Fruit fly (Drosophila melanogaster) whole organism, embryonic: ENCODE measurements around the gene CG43731.
A peak's percentile ranks its signal among the peaks of the same experiment; 100 is the strongest.

ENCODE experiments used
- Atf6 ChIP-seq: fragments of 200-800 bp; sonication (Bioruptor generic); IDR thresholded peaks from 2 replicates; pipeline ENCODE4 v1.3.6; 2022; ENCODE audit warnings: missing biosample characterization, missing genetic modification characterization
- BEAF-32 ChIP-seq: fragments of 200-800 bp; sonication (Bioruptor generic); optimal IDR thresholded peaks from 3 replicates; lab custom pipeline; 2017; ENCODE audit warnings: missing biosample characterization, missing genetic modification characterization, mild to moderate bottlenecking, moderate library complexity, missing genetic modification reagents
- CG10147 ChIP-seq: fragments of 200-800 bp; sonication (Bioruptor generic); optimal IDR thresholded peaks from 2 replicates; lab custom pipeline; 2019; ENCODE audit warnings: missing biosample characterization, mild to moderate bottlenecking, missing genetic modification characterization, moderate library complexity
- CG10321 ChIP-seq: fragments of 200-800 bp; sonication (Bioruptor generic); IDR thresholded peaks from 2 replicates; pipeline ENCODE4 v1.3.6; 2022; ENCODE audit warnings: missing biosample characterization, missing genetic modification characterization
- CG10565 ChIP-seq: fragments of 200-800 bp; sonication (Bioruptor generic); optimal IDR thresholded peaks from 3 replicates; lab custom pipeline; 2016; ENCODE audit warnings: missing biosample characterization, mild to moderate bottlenecking, missing genetic modification characterization
- CG1233 ChIP-seq: fragments of 200-800 bp; sonication (Bioruptor generic); optimal IDR thresholded peaks from 4 replicates; lab custom pipeline; 2018; ENCODE audit warnings: missing biosample characterization, mild to moderate bottlenecking, missing genetic modification characterization
- CG14441 ChIP-seq: fragments of 200-800 bp; sonication (Bioruptor generic); IDR thresholded peaks from 2 replicates; pipeline ENCODE4 v1.3.6; 2022; ENCODE audit warnings: missing biosample characterization, missing genetic modification characterization
- CG1529 ChIP-seq: fragments of 200-800 bp; sonication (Bioruptor generic); optimal IDR thresholded peaks from 3 replicates; lab custom pipeline; 2018; ENCODE audit warnings: missing biosample characterization, missing genetic modification characterization
- CG1602 ChIP-seq: fragments of 200-800 bp; sonication (Bioruptor generic); optimal IDR thresholded peaks from 3 replicates; lab custom pipeline; 2016; ENCODE audit warnings: missing biosample characterization, missing genetic modification characterization
- CG16813 ChIP-seq: fragments of 200-800 bp; sonication (Bioruptor generic); IDR thresholded peaks from 3 replicates; pipeline ENCODE4 v1.3.6; 2022; ENCODE audit warnings: missing biosample characterization, missing genetic modification characterization; ENCODE audit not compliant: partially characterized antibody
- CG17361 ChIP-seq: fragments of 200-800 bp; sonication (Bioruptor generic); IDR thresholded peaks from 3 replicates; pipeline ENCODE4 v1.3.6; 2022; ENCODE audit warnings: missing biosample characterization, missing genetic modification characterization
- CG17568 ChIP-seq: fragments of 200-800 bp; sonication (Bioruptor generic); optimal IDR thresholded peaks from 2 replicates; lab custom pipeline; 2018; ENCODE audit warnings: missing biosample characterization, mild to moderate bottlenecking, missing genetic modification characterization, moderate library complexity
- CG2120 ChIP-seq: fragments of 200-800 bp; sonication (Bioruptor generic); optimal IDR thresholded peaks from 3 replicates; lab custom pipeline; 2016; ENCODE audit warnings: missing biosample characterization, missing genetic modification characterization
- CG30431 ChIP-seq: fragments of 200-800 bp; sonication (Bioruptor generic); optimal IDR thresholded peaks from 2 replicates; lab custom pipeline; 2017; ENCODE audit warnings: missing biosample characterization, missing genetic modification characterization
- CG32772 ChIP-seq: fragments of 200-800 bp; sonication (Bioruptor generic); IDR thresholded peaks from 2 replicates; pipeline ENCODE4 v1.3.6; 2022; ENCODE audit warnings: missing biosample characterization, missing genetic modification characterization
- CG4282 ChIP-seq: fragments of 200-800 bp; sonication (Bioruptor generic); optimal IDR thresholded peaks from 2 replicates; lab custom pipeline; 2016; ENCODE audit warnings: missing biosample characterization, missing genetic modification characterization
- CG4404 ChIP-seq: fragments of 200-800 bp; sonication (Bioruptor generic); IDR thresholded peaks from 2 replicates; pipeline ENCODE4 v1.3.6; 2022; ENCODE audit warnings: missing biosample characterization, missing genetic modification characterization
- CG4730 ChIP-seq: fragments of 200-800 bp; sonication (Bioruptor generic); IDR thresholded peaks from 2 replicates; pipeline ENCODE4 v1.3.6; 2022; ENCODE audit warnings: missing biosample characterization, missing genetic modification characterization
- CG4854 ChIP-seq: fragments of 200-800 bp; sonication (Bioruptor generic); optimal IDR thresholded peaks from 2 replicates; lab custom pipeline; 2016; ENCODE audit warnings: missing biosample characterization, missing genetic modification characterization, inconsistent platforms
- CG6654 ChIP-seq: fragments of 200-800 bp; sonication (Bioruptor generic); optimal IDR thresholded peaks from 2 replicates; lab custom pipeline; 2017; ENCODE audit warnings: missing biosample characterization, mild to moderate bottlenecking, missing genetic modification characterization
- CG6683 ChIP-seq: fragments of 200-800 bp; sonication (Bioruptor generic); optimal IDR thresholded peaks from 2 replicates; lab custom pipeline; 2017; ENCODE audit warnings: missing biosample characterization, mild to moderate bottlenecking, missing genetic modification characterization, missing genetic modification reagents
- CG7556 ChIP-seq: fragments of 200-800 bp; sonication (Bioruptor generic); optimal IDR thresholded peaks from 2 replicates; lab custom pipeline; 2017; ENCODE audit warnings: missing biosample characterization, mild to moderate bottlenecking, missing genetic modification characterization
- CG7963 ChIP-seq: fragments of 200-800 bp; sonication (Bioruptor generic); IDR thresholded peaks from 3 replicates; pipeline ENCODE4 v1.3.6; 2022; ENCODE audit warnings: missing biosample characterization, missing genetic modification characterization; ENCODE audit not compliant: partially characterized antibody
- CrebB ChIP-seq: fragments of 200-800 bp; sonication (Bioruptor generic); optimal IDR thresholded peaks from 3 replicates; lab custom pipeline; 2018; ENCODE audit warnings: missing biosample characterization, mild to moderate bottlenecking, missing genetic modification characterization
- Doc2 ChIP-seq: fragments of 200-800 bp; sonication (Bioruptor generic); IDR thresholded peaks from 2 replicates; pipeline ENCODE4 v1.3.6; 2022; ENCODE audit warnings: missing biosample characterization, missing genetic modification characterization
- Hand ChIP-seq: fragments of 200-800 bp; sonication (Bioruptor generic); optimal IDR thresholded peaks from 2 replicates; lab custom pipeline; 2017; ENCODE audit warnings: mild to moderate bottlenecking, missing biosample characterization, missing genetic modification reagents, missing genetic modification characterization
- Hmr ChIP-seq: fragments of 200-800 bp; sonication (Bioruptor generic); optimal IDR thresholded peaks from 3 replicates; lab custom pipeline; 2017; ENCODE audit warnings: mild to moderate bottlenecking, missing biosample characterization, missing genetic modification reagents, missing genetic modification characterization
- Kr ChIP-seq: fragments of 200-800 bp; sonication (Bioruptor generic); optimal IDR thresholded peaks from 2 replicates; lab custom pipeline; 2017; ENCODE audit warnings: missing biosample characterization, mild to moderate bottlenecking, missing genetic modification characterization
- Pdp1 ChIP-seq, 2 experiments: fragments of 200-800 bp; sonication (Bioruptor generic); optimal IDR thresholded peaks; 3 replicates each; lab custom pipeline; 2016; ENCODE audit warnings: missing biosample characterization in 2 of 2, missing genetic modification characterization in 2 of 2, mild to moderate bottlenecking in 1 of 2, moderate library complexity in 1 of 2
- Ptx1 ChIP-seq: fragments of 200-800 bp; sonication (Bioruptor generic); IDR thresholded peaks from 2 replicates; pipeline ENCODE4 v1.3.6; 2022; ENCODE audit warnings: missing biosample characterization, missing genetic modification characterization
- Rx ChIP-seq: fragments of 200-800 bp; sonication (Bioruptor generic); IDR thresholded peaks from 2 replicates; pipeline ENCODE4 v1.3.6; 2022; ENCODE audit warnings: missing biosample characterization, missing genetic modification characterization
- Scr ChIP-seq: fragments of 200-800 bp; sonication (Bioruptor generic); IDR thresholded peaks from 2 replicates; pipeline ENCODE4 v1.3.6; 2022; ENCODE audit warnings: missing biosample characterization, missing genetic modification characterization; ENCODE audit not compliant: partially characterized antibody
- Sox102F ChIP-seq: fragments of 200-800 bp; sonication (Bioruptor generic); optimal IDR thresholded peaks from 2 replicates; lab custom pipeline; 2018; ENCODE audit warnings: missing biosample characterization, mild to moderate bottlenecking, missing genetic modification characterization, moderate library complexity
- Stat92E ChIP-seq, 3 experiments: fragments of >200 bp in 2 of 3; fragments of 200-800 bp in 1 of 3; sonication (Bioruptor generic) in 1 of 3; optimal IDR thresholded peaks; 2 replicates each; lab custom pipeline; 2017 to 2019; ENCODE audit warnings: missing biosample characterization in 3 of 3, missing genetic modification characterization in 3 of 3, mild to moderate bottlenecking in 1 of 3, moderate library complexity in 1 of 3
- Trl ChIP-seq, 3 experiments: fragments of >200 bp in 2 of 3; fragments of 200-800 bp in 1 of 3; sonication (Bioruptor generic) in 1 of 3; optimal IDR thresholded peaks; 2 replicates in 1 of 3; 3 replicates in 2 of 3; lab custom pipeline; 2016 to 2017; ENCODE audit warnings: missing biosample characterization in 1 of 3, missing genetic modification characterization in 1 of 3
- YL-1 ChIP-seq: fragments of 200-800 bp; sonication (Bioruptor generic); optimal IDR thresholded peaks from 3 replicates; lab custom pipeline; 2017; ENCODE audit warnings: missing biosample characterization, mild to moderate bottlenecking, missing genetic modification characterization
- cad ChIP-seq: fragments of >200 bp; optimal IDR thresholded peaks from 2 replicates; lab custom pipeline; 2017; ENCODE audit warnings: missing biosample characterization, missing genetic modification characterization
- eyg ChIP-seq: fragments of 200-800 bp; sonication (Bioruptor generic); optimal IDR thresholded peaks from 3 replicates; lab custom pipeline; 2016; ENCODE audit warnings: missing biosample characterization, missing genetic modification characterization
- ind ChIP-seq: fragments of 200-800 bp; sonication (Bioruptor generic); optimal IDR thresholded peaks from 3 replicates; lab custom pipeline; 2016; ENCODE audit warnings: missing biosample characterization, missing genetic modification characterization
- odd ChIP-seq: fragments of 200-800 bp; sonication (Bioruptor generic); optimal IDR thresholded peaks from 2 replicates; lab custom pipeline; 2017; ENCODE audit warnings: missing biosample characterization, mild to moderate bottlenecking, missing genetic modification characterization
- phol ChIP-seq: fragments of 200-800 bp; sonication (Bioruptor generic); optimal IDR thresholded peaks from 3 replicates; lab custom pipeline; 2018; ENCODE audit warnings: missing biosample characterization, mild to moderate bottlenecking, missing genetic modification characterization, moderate library complexity
- pzg ChIP-seq: fragments of 200-800 bp; sonication (Bioruptor generic); optimal IDR thresholded peaks from 3 replicates; lab custom pipeline; 2018; ENCODE audit warnings: missing biosample characterization, mild to moderate bottlenecking, missing genetic modification characterization, moderate library complexity
- rib ChIP-seq: fragments of 200-800 bp; sonication (Bioruptor generic); IDR thresholded peaks from 2 replicates; pipeline ENCODE4 v1.3.6; 2022; ENCODE audit warnings: missing biosample characterization, missing genetic modification characterization
- sd ChIP-seq: fragments of 200-800 bp; sonication (Bioruptor generic); optimal IDR thresholded peaks from 3 replicates; lab custom pipeline; 2018; ENCODE audit warnings: missing biosample characterization, mild to moderate bottlenecking, missing genetic modification characterization, moderate library complexity
- seq ChIP-seq: fragments of 200-800 bp; sonication (Bioruptor generic); IDR thresholded peaks from 2 replicates; pipeline ENCODE4 v1.3.6; 2022; ENCODE audit warnings: missing biosample characterization, missing genetic modification characterization
- sna ChIP-seq: fragments of 200-800 bp; sonication (Bioruptor generic); IDR thresholded peaks from 2 replicates; pipeline ENCODE4 v1.3.6; 2022; ENCODE audit warnings: missing biosample characterization, missing genetic modification characterization; ENCODE audit not compliant: partially characterized antibody
- so ChIP-seq: fragments of 200-800 bp; sonication (Bioruptor generic); IDR thresholded peaks from 3 replicates; pipeline ENCODE4 v1.3.6; 2022; ENCODE audit warnings: missing biosample characterization, missing genetic modification characterization
- z ChIP-seq: fragments of 200-800 bp; sonication (Bioruptor generic); IDR thresholded peaks from 3 replicates; pipeline ENCODE4 v1.3.6; 2022; ENCODE audit warnings: missing biosample characterization, missing genetic modification characterization

The CG43731 gene

dm6 chr2L:19133465-19134365, 31.9 kb downstream of the CG43731 start, which contains the start of gene brat (continued):
- TF ChIP-seq CG6683 (GFP tag; lab: Kevin White, UChicago) (no peak), CG10147 (peak; percentile 13), eyg (GFP tag; lab: Kevin White, UChicago) (peak; percentile 39), CG2120 (GFP tag; lab: Kevin White, UChicago) (peak; percentile 79), Atf6 (GFP tag; lab: Robert Waterston, UW) (no peak), Scr (GFP tag; lab: Robert Waterston, UW) (peak; percentile 96), CG14441 (GFP tag; lab: Robert Waterston, UW) (no peak; the same call in 1 of the 2 replicates), CG4282 (GFP tag; lab: Kevin White, UChicago) (no peak), ind (GFP tag; lab: Kevin White, UChicago) (peak; percentile 63), BEAF-32 (GFP tag; lab: Kevin White, UChicago) (peak; percentile 96), Hmr (GFP tag; lab: Kevin White, UChicago) (peak; percentile 67), Doc2 (GFP tag; lab: Robert Waterston, UW) (no peak), Kr (GFP tag; lab: Kevin White, UChicago) (no peak), YL-1 (peak; percentile 40), sd (tag; lab: Kevin White, UChicago) (peak; percentile 99), pzg (GFP tag; lab: Kevin White, UChicago) (peak; percentile 71), CG6654 (GFP tag; lab: Kevin White, UChicago) (no peak), CrebB (tag; lab: Kevin White, UChicago) (no peak), rib (no peak), seq (peak; percentile 15; the same call in 1 of the 2 replicates), so (GFP tag; lab: Robert Waterston, UW) (no peak), phol (tag; lab: Kevin White, UChicago) (peak; percentile 66), CG4730 (GFP tag; lab: Robert Waterston, UW) (no peak), z (no peak), Trl (optimal IDR thresholded peaks at IDR 0.05; lab: Kevin White, UChicago) (no peak), Trl (GFP tag; optimal IDR thresholded peaks at IDR 0.05; lab: Kevin White, UChicago) (peak; percentile 77), CG32772 (GFP tag; lab: Robert Waterston, UW) (0 out of 2 replicates have a peak, but pooled peaks have one; percentile 4), Pdp1 (GFP tag; optimal IDR thresholded peaks at IDR 0.05; lab: Kevin White, UChicago) (peak; percentile 50 to 53), Ptx1 (GFP tag; lab: Robert Waterston, UW) (peak; percentile 45; the same call in 1 of the 2 replicates), CG10565 (no peak), CG4854 (GFP tag; lab: Kevin White, UChicago) (peak; percentile 24), cad (GFP tag; lab: Kevin White, UChicago) (no peak), CG17361 (GFP tag; lab: Robert Waterston, UW) (peak; percentile 66), CG10321 (GFP tag; lab: Robert Waterston, UW) (no peak), CG30431 (GFP tag; lab: Kevin White, UChicago) (no peak), CG17568 (GFP tag; lab: Kevin White, UChicago) (no peak), CG7963 (peak; percentile 78), Sox102F (peak; percentile 22), CG16813 (GFP tag; lab: Robert Waterston, UW) (peak; percentile 95), CG1529 (GFP tag; lab: Kevin White, UChicago) (no peak), CG1602 (GFP tag; lab: Kevin White, UChicago) (peak; percentile 38), CG4404 (GFP tag; lab: Robert Waterston, UW) (no peak), sna (GFP tag; lab: Robert Waterston, UW) (peak; percentile 93), CG7556 (GFP tag; lab: Kevin White, UChicago) (peak; percentile 1), Rx (GFP tag; lab: Robert Waterston, UW) (no peak), odd (no peak), Stat92E (GFP tag; optimal IDR thresholded peaks at IDR 0.05; lab: Kevin White, UChicago) (no peak), Hand (no peak), CG1233 (GFP tag; lab: Kevin White, UChicago) (no peak)
